Fruit fly (Drosophila melanogaster): ENCODE measurements around the gene Osi10b.

DNA sequence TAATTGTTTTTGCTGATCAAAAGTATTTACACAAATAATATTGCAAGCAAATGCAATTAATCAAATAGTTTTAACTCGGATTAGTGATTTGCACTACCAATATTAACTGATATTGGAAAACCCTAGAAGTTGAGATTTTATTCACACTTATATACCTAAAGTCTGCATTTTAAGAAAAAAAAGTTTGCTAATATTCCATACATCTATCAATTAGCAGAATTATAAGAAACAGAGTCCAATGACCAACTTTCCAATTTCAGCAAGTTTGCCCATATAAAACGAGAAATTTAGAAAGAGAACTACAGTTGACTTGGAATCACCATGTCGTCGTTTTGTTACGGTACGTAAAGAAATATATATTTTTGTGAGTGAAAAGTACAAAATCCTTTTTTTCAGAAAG lies 40.6 kb downstream of the Osi10b start, which contains the start of gene CG46026:
- TF ChIP-seq Dfd (GFP tag; optimal IDR thresholded peaks at IDR 0.05) = no peak
- no peak for TF ChIP-seq usp (GFP tag; optimal IDR thresholded peaks at IDR 0.05)
- no peak for TF ChIP-seq Vsx2 (GFP tag; optimal IDR thresholded peaks at IDR 0.05; ENCODE audit: partially characterized antibody)
- TF ChIP-seq rgr (GFP tag; optimal IDR thresholded peaks at IDR 0.05) = no peak
- TF ChIP-seq Sp1 (GFP tag; optimal IDR thresholded peaks at IDR 0.05) = no peak
